Worm (Caenorhabditis elegans) whole organism, L4 larva: ENCODE data around the gene gcy-32.

Source experiments
- D1046.2 ChIP-seq: fragments of 200-800 bp; sonication (Bioruptor generic); IDR thresholded peaks from 2 replicates; pipeline ENCODE4 v1.3.6; 2022; ENCODE audit warnings: missing genetic modification characterization, missing compliant biosample characterization
- F10B5.3 ChIP-seq: sonication (generic microtip); optimal IDR thresholded peaks from 2 replicates; lab custom pipeline; 2016; ENCODE audit warnings: mild to moderate bottlenecking, missing genetic modification characterization, missing compliant biosample characterization
- F26F4.8 ChIP-seq: fragments of 200-800 bp; sonication (Bioruptor generic); conservative IDR thresholded peaks from 2 replicates; pipeline ENCODE4 v1.3.6; 2022; ENCODE audit warnings: missing genetic modification characterization, missing compliant biosample characterization
- F44E2.7 ChIP-seq: fragments of 200-800 bp; sonication (Bioruptor generic); IDR thresholded peaks from 2 replicates; pipeline ENCODE4 v2.1.2; 2022; ENCODE audit warnings: missing genetic modification characterization, missing compliant biosample characterization
- T20F7.1 ChIP-seq: fragments of 200-800 bp; sonication (Bioruptor generic); optimal IDR thresholded peaks from 2 replicates; lab custom pipeline; 2018; ENCODE audit warnings: mild to moderate bottlenecking, missing genetic modification characterization, missing compliant biosample characterization
- T26A8.4 ChIP-seq: fragments of 200-800 bp; sonication (Bioruptor generic); IDR thresholded peaks from 2 replicates; pipeline ENCODE4 v1.3.6; 2022; ENCODE audit warnings: missing genetic modification characterization, missing compliant biosample characterization
- Y48G9A.11 ChIP-seq: fragments of 200-800 bp; sonication (Bioruptor generic); IDR thresholded peaks from 2 replicates; pipeline ENCODE4 v1.3.6; 2022; ENCODE audit warnings: missing genetic modification reagents, missing genetic modification characterization, missing compliant biosample characterization
- Y5F2A.4 ChIP-seq: fragments of 200-800 bp; sonication (Bioruptor generic); optimal IDR thresholded peaks from 2 replicates; lab custom pipeline; 2018; ENCODE audit warnings: mild to moderate bottlenecking, missing genetic modification characterization, missing compliant biosample characterization
- ZK337.2 ChIP-seq: fragments of 200-800 bp; sonication (Bioruptor generic); IDR thresholded peaks from 2 replicates; pipeline ENCODE4 v1.3.6; 2022; ENCODE audit warnings: missing genetic modification reagents, missing genetic modification characterization, missing compliant biosample characterization
- ZK546.5 ChIP-seq, 2 experiments: sonication (generic microtip); optimal IDR thresholded peaks; 2 replicates each; lab custom pipeline; 2017; ENCODE audit warnings: missing biosample characterization in 2 of 2, missing genetic modification characterization in 2 of 2
- attf-4 ChIP-seq: sonication (generic microtip); optimal IDR thresholded peaks from 3 replicates; lab custom pipeline; 2017; ENCODE audit warnings: missing biosample characterization, missing genetic modification characterization
- ceh-20 ChIP-seq: fragments of 200-800 bp; sonication (Bioruptor generic); IDR thresholded peaks from 2 replicates; pipeline ENCODE4 v1.3.6; 2022; ENCODE audit warnings: missing genetic modification reagents, missing genetic modification characterization, missing compliant biosample characterization
- ceh-28 ChIP-seq: fragments of 150-350 bp; optimal IDR thresholded peaks from 2 replicates; lab custom pipeline; 2014; ENCODE audit warnings: missing biosample characterization, missing genetic modification reagents, missing genetic modification characterization
- ctbp-1 ChIP-seq: fragments of 200-800 bp; sonication (Bioruptor generic); IDR thresholded peaks from 2 replicates; pipeline ENCODE4 v1.3.6; 2022; ENCODE audit warnings: missing genetic modification reagents, missing genetic modification characterization, missing compliant biosample characterization
- daf-12 ChIP-seq: fragments of 150-350 bp; optimal IDR thresholded peaks from 2 replicates; lab custom pipeline; 2014; ENCODE audit warnings: missing biosample characterization, missing genetic modification reagents, missing genetic modification characterization
- daf-16 ChIP-seq, 3 experiments: sonication (generic microtip); optimal IDR thresholded peaks; 2 replicates each; lab custom pipeline; 2016 to 2017; ENCODE audit warnings: missing genetic modification characterization in 3 of 3, missing genetic modification reagents in 3 of 3, mild to moderate bottlenecking in 2 of 3, missing compliant biosample characterization in 2 of 3, missing biosample characterization in 1 of 3, moderate library complexity in 1 of 3
- dmd-6 ChIP-seq: fragments of 200-800 bp; sonication (Bioruptor generic); IDR thresholded peaks from 2 replicates; pipeline ENCODE4 v1.3.6; 2022; ENCODE audit warnings: missing genetic modification reagents, missing genetic modification characterization, missing compliant biosample characterization
- dmd-8 ChIP-seq: fragments of 200-800 bp; sonication (Bioruptor generic); IDR thresholded peaks from 2 replicates; pipeline ENCODE4 v1.3.6; 2022; ENCODE audit warnings: missing genetic modification characterization, missing compliant biosample characterization
- dmd-9 ChIP-seq: fragments of 200-800 bp; sonication (Bioruptor generic); IDR thresholded peaks from 2 replicates; pipeline ENCODE4 v1.3.6; 2022; ENCODE audit warnings: missing genetic modification reagents, missing genetic modification characterization, missing compliant biosample characterization
- dve-1 ChIP-seq: sonication (generic microtip); optimal IDR thresholded peaks from 2 replicates; lab custom pipeline; 2017; ENCODE audit warnings: antibody characterized with exemption, mild to moderate bottlenecking, missing genetic modification characterization, missing compliant biosample characterization; ENCODE audit not compliant: insufficient read depth
- egl-27 ChIP-seq: sonication (generic microtip); optimal IDR thresholded peaks from 3 replicates; lab custom pipeline; 2017; ENCODE audit warnings: missing biosample characterization, missing genetic modification reagents, missing genetic modification characterization
- egl-43 ChIP-seq: fragments of 200-800 bp; sonication (Bioruptor generic); IDR thresholded peaks from 2 replicates; pipeline ENCODE4 v1.3.6; 2022; ENCODE audit warnings: missing genetic modification reagents, missing genetic modification characterization, missing compliant biosample characterization
- gei-8 ChIP-seq: fragments of 200-800 bp; sonication (Bioruptor generic); optimal IDR thresholded peaks from 2 replicates; lab custom pipeline; 2018; ENCODE audit warnings: mild to moderate bottlenecking, missing genetic modification characterization, missing compliant biosample characterization
- hif-1 ChIP-seq, 2 experiments: sonication (generic microtip); optimal IDR thresholded peaks; 2 replicates each; lab custom pipeline; 2016 to 2017; ENCODE audit warnings: missing compliant biosample characterization in 2 of 2, missing genetic modification characterization in 2 of 2, missing genetic modification reagents in 2 of 2, missing genotype in 2 of 2, mild to moderate bottlenecking in 1 of 2
- hlh-11 ChIP-seq: fragments of 200-800 bp; sonication (Bioruptor generic); optimal IDR thresholded peaks from 2 replicates; lab custom pipeline; 2018; ENCODE audit warnings: mild to moderate bottlenecking, missing genetic modification characterization, missing compliant biosample characterization
- lin-1 ChIP-seq: fragments of 200-800 bp; sonication (Bioruptor generic); IDR thresholded peaks from 2 replicates; pipeline ENCODE4 v1.3.6; 2022; ENCODE audit warnings: missing genetic modification reagents, missing genetic modification characterization, missing compliant biosample characterization
- lin-13 ChIP-seq: fragments of 150-350 bp; optimal IDR thresholded peaks from 2 replicates; lab custom pipeline; 2014; ENCODE audit warnings: missing biosample characterization, missing genetic modification reagents, missing genetic modification characterization
- madf-5 ChIP-seq, 2 experiments: fragments of 200-800 bp; sonication (Bioruptor generic); IDR thresholded peaks; 2 replicates each; pipeline ENCODE4 v1.3.6; 2022; ENCODE audit warnings: missing compliant biosample characterization in 2 of 2, missing genetic modification characterization in 2 of 2
- mep-1 ChIP-seq: fragments of 150-350 bp; sonication (generic microtip); optimal IDR thresholded peaks from 3 replicates; lab custom pipeline; 2014; ENCODE audit warnings: missing biosample characterization, missing genetic modification characterization
- mes-2 ChIP-seq: sonication (generic microtip); optimal IDR thresholded peaks from 2 replicates; lab custom pipeline; 2016; ENCODE audit warnings: missing genotype, mild to moderate bottlenecking, missing genetic modification characterization, missing compliant biosample characterization; ENCODE audit not compliant: poor library complexity, severe bottlenecking
- mxl-3 ChIP-seq: fragments of 200-800 bp; sonication (Bioruptor generic); optimal IDR thresholded peaks from 2 replicates; lab custom pipeline; 2018; ENCODE audit warnings: mild to moderate bottlenecking, missing genetic modification characterization, missing compliant biosample characterization
- nhr-10 ChIP-seq: fragments of 150-350 bp; optimal IDR thresholded peaks from 2 replicates; lab custom pipeline; 2014; ENCODE audit warnings: missing biosample characterization, missing genetic modification characterization
- nhr-11 ChIP-seq: fragments of 150-350 bp; optimal IDR thresholded peaks from 2 replicates; lab custom pipeline; 2014; ENCODE audit warnings: missing biosample characterization, missing genetic modification characterization
- nhr-111 ChIP-seq: fragments of 200-800 bp; sonication (Bioruptor generic); optimal IDR thresholded peaks from 2 replicates; lab custom pipeline; 2018; ENCODE audit warnings: mild to moderate bottlenecking, missing genetic modification characterization, missing compliant biosample characterization
- nhr-237 ChIP-seq: sonication (generic microtip); optimal IDR thresholded peaks from 2 replicates; lab custom pipeline; 2017; ENCODE audit warnings: missing biosample characterization, missing genetic modification characterization
- nhr-28 ChIP-seq: fragments of 150-350 bp; optimal IDR thresholded peaks from 2 replicates; lab custom pipeline; 2014; ENCODE audit warnings: missing biosample characterization, missing genetic modification characterization
- nhr-42 ChIP-seq: fragments of 200-800 bp; sonication (Bioruptor generic); IDR thresholded peaks from 2 replicates; pipeline ENCODE4 v1.3.6; 2022; ENCODE audit warnings: missing genetic modification characterization, missing compliant biosample characterization
- nhr-76 ChIP-seq: fragments of 150-350 bp; optimal IDR thresholded peaks from 2 replicates; lab custom pipeline; 2014; ENCODE audit warnings: missing biosample characterization, missing genetic modification characterization
- nhr-77 ChIP-seq: fragments of 150-350 bp; optimal IDR thresholded peaks from 2 replicates; lab custom pipeline; 2014; ENCODE audit warnings: missing biosample characterization, missing genetic modification characterization
- pha-4 ChIP-seq, 2 experiments: fragments of 150-350 bp in 1 of 2; fragments of 200-800 bp in 1 of 2; sonication (Bioruptor generic) in 1 of 2; IDR thresholded peaks in 1 of 2; optimal IDR thresholded peaks in 1 of 2; 2 replicates each; pipeline versions ENCODE4 v1.3.6 to Lab custom; 2014 to 2022; ENCODE audit warnings: missing genetic modification characterization in 2 of 2, missing genetic modification reagents in 2 of 2, missing biosample characterization in 1 of 2, missing compliant biosample characterization in 1 of 2
- sdz-12 ChIP-seq: fragments of 200-800 bp; sonication (Bioruptor generic); optimal IDR thresholded peaks from 2 replicates; lab custom pipeline; 2018; ENCODE audit warnings: mild to moderate bottlenecking, missing genetic modification characterization, missing compliant biosample characterization
- set-16 ChIP-seq: fragments of 200-800 bp; sonication (Bioruptor generic); IDR thresholded peaks from 2 replicates; pipeline ENCODE4 v1.3.6; 2022; ENCODE audit warnings: missing genetic modification reagents, missing genetic modification characterization, missing compliant biosample characterization
- skn-1 ChIP-seq: fragments of 150-350 bp; optimal IDR thresholded peaks from 2 replicates; lab custom pipeline; 2014; ENCODE audit warnings: missing biosample characterization, missing genetic modification characterization
- spr-1 ChIP-seq: sonication (generic microtip); optimal IDR thresholded peaks from 2 replicates; lab custom pipeline; 2016; ENCODE audit warnings: mild to moderate bottlenecking, missing genetic modification characterization, missing compliant biosample characterization
- tag-97 ChIP-seq: fragments of 200-800 bp; sonication (Bioruptor generic); IDR thresholded peaks from 2 replicates; pipeline ENCODE4 v1.3.6; 2022; ENCODE audit warnings: missing genetic modification characterization, missing compliant biosample characterization
- tra-1 ChIP-seq: fragments of 200-800 bp; sonication (Bioruptor generic); IDR thresholded peaks from 2 replicates; pipeline ENCODE4 v1.3.6; 2022; ENCODE audit warnings: missing genetic modification reagents, missing genetic modification characterization, missing compliant biosample characterization
- unc-62 ChIP-seq, 3 experiments: fragments of 150-350 bp in 1 of 3; sonication (generic microtip); optimal IDR thresholded peaks in 2 of 3; peaks in 1 of 3; 1 replicate in 1 of 3; 2 replicates in 2 of 3; lab custom pipeline; 2014 to 2017; ENCODE audit warnings: missing biosample characterization in 3 of 3, missing genetic modification characterization in 3 of 3, missing genetic modification reagents in 3 of 3, missing genotype in 1 of 3
- vab-7 ChIP-seq: fragments of 200-800 bp; sonication (Bioruptor generic); IDR thresholded peaks from 2 replicates; pipeline ENCODE4 v1.3.6; 2022; ENCODE audit warnings: missing genetic modification reagents, missing genetic modification characterization, missing compliant biosample characterization
- zip-2 ChIP-seq: fragments of 150-350 bp; optimal IDR thresholded peaks from 2 replicates; lab custom pipeline; 2014; ENCODE audit warnings: missing biosample characterization, missing genetic modification characterization
- ztf-11 ChIP-seq: fragments of 150-350 bp; optimal IDR thresholded peaks from 2 replicates; lab custom pipeline; 2014; ENCODE audit warnings: missing biosample characterization, missing genetic modification characterization
- ztf-7 ChIP-seq: fragments of 150-350 bp; optimal IDR thresholded peaks from 2 replicates; lab custom pipeline; 2014; ENCODE audit warnings: missing biosample characterization, missing genetic modification characterization

The gcy-32 gene

ce11 chrV:13891489-13891888, 23.8 kb downstream of the gcy-32 start:
- no peak for TF ChIP-seq nhr-111 (GFP tag; lab: Kevin White, UChicago)
- TF ChIP-seq hlh-11 (tag; lab: Kevin White, UChicago): peak; percentile 45
- no peak for TF ChIP-seq ztf-7
- TF ChIP-seq nhr-11 (tag; lab: Kevin White, UChicago): no peak
- TF ChIP-seq sdz-12 (GFP tag; lab: Kevin White, UChicago): no peak
- TF ChIP-seq madf-5 (GFP tag; IDR thresholded peaks at IDR 0.05; lab: Robert Waterston, UW): no peak
- TF ChIP-seq Y5F2A.4: no peak
- no peak for TF ChIP-seq lin-1 (GFP tag; lab: Robert Waterston, UW)
- no peak for TF ChIP-seq nhr-10 (tag; lab: Kevin White, UChicago)
- TF ChIP-seq zip-2 (tag; lab: Kevin White, UChicago): no peak
- TF ChIP-seq vab-7 (GFP tag; lab: Robert Waterston, UW): no peak
- TF ChIP-seq mxl-3: no peak
- no peak for TF ChIP-seq ceh-28
- TF ChIP-seq ceh-20 (GFP tag; lab: Robert Waterston, UW): no peak
- no peak for TF ChIP-seq egl-27 (tag; lab: Kevin White, UChicago)
- no peak for TF ChIP-seq F26F4.8 (GFP tag; lab: Robert Waterston, UW)
- no peak for TF ChIP-seq dmd-8 (GFP tag; lab: Robert Waterston, UW)
- no peak for TF ChIP-seq Y48G9A.11 (GFP tag; lab: Robert Waterston, UW)
- no peak for TF ChIP-seq ZK337.2 (GFP tag; lab: Robert Waterston, UW)
- no peak for TF ChIP-seq ztf-11 (tag; lab: Kevin White, UChicago)
- no peak for TF ChIP-seq daf-16 (GFP tag; optimal IDR thresholded peaks at IDR 0.05; lab: Kevin White, UChicago)
- peak; percentile 96 for TF ChIP-seq daf-16 (tag; optimal IDR thresholded peaks at IDR 0.05; lab: Kevin White, UChicago)
- peak; percentile 76 for TF ChIP-seq dve-1 (tag; lab: Kevin White, UChicago)
- no peak for TF ChIP-seq nhr-76 (tag; lab: Kevin White, UChicago)
- TF ChIP-seq hif-1 (tag; optimal IDR thresholded peaks at IDR 0.05; lab: Kevin White, UChicago): no peak
- no peak for TF ChIP-seq F44E2.7
- TF ChIP-seq nhr-42: no peak
- TF ChIP-seq spr-1 (tag; lab: Kevin White, UChicago): no peak
- no peak for TF ChIP-seq attf-4 (tag; lab: Kevin White, UChicago)
- TF ChIP-seq tra-1: no peak
- TF ChIP-seq ctbp-1: no peak
- TF ChIP-seq mes-2: no peak
- TF ChIP-seq nhr-28 (tag; lab: Kevin White, UChicago): peak; percentile 37
- no peak for TF ChIP-seq pha-4 (GFP tag; IDR thresholded peaks at IDR 0.05; lab: Robert Waterston, UW)
- TF ChIP-seq pha-4 (tag; optimal IDR thresholded peaks at IDR 0.05; lab: Kevin White, UChicago): no peak
- TF ChIP-seq lin-13 (GFP tag; lab: Kevin White, UChicago): no peak
- TF ChIP-seq gei-8 (GFP tag; lab: Kevin White, UChicago): no peak
- no peak for TF ChIP-seq nhr-237 (tag; lab: Kevin White, UChicago)
- no peak for TF ChIP-seq set-16
- TF ChIP-seq D1046.2 (GFP tag; lab: Robert Waterston, UW): no peak
- no peak for TF ChIP-seq daf-12
- no peak for TF ChIP-seq T20F7.1 (GFP tag; lab: Kevin White, UChicago)
- no peak for TF ChIP-seq mep-1 (tag; lab: Kevin White, UChicago)
- TF ChIP-seq tag-97 (GFP tag; lab: Robert Waterston, UW): no peak
- TF ChIP-seq skn-1 (tag; lab: Kevin White, UChicago): no peak
- no peak for TF ChIP-seq T26A8.4 (GFP tag; lab: Robert Waterston, UW)
- peak; percentile 64 for TF ChIP-seq dmd-6 (GFP tag; lab: Robert Waterston, UW)
- TF ChIP-seq nhr-77 (tag; lab: Kevin White, UChicago): peak; percentile 53
- no peak for TF ChIP-seq unc-62 (GFP tag; optimal IDR thresholded peaks at IDR 0.05 in 1 of 2; lab: Kevin White, UChicago)
- TF ChIP-seq unc-62 (tag; optimal IDR thresholded peaks at IDR 0.05; lab: Kevin White, UChicago): no peak
- TF ChIP-seq dmd-9 (GFP tag; lab: Robert Waterston, UW): no peak
- no peak for TF ChIP-seq ZK546.5 (tag; optimal IDR thresholded peaks at IDR 0.05; lab: Kevin White, UChicago)
- no peak for TF ChIP-seq F10B5.3 (tag; lab: Kevin White, UChicago)
- TF ChIP-seq egl-43 (GFP tag; lab: Robert Waterston, UW): no peak
